Worm (Caenorhabditis elegans) whole organism, L4 larva: ENCODE data around the gene ceh-1.

Experiments
- R02D3.7 ChIP-seq: fragments of 150-350 bp; sonication (generic microtip); optimal IDR thresholded peaks from 3 replicates; lab custom pipeline; 2014; ENCODE audit warnings: missing biosample characterization, missing genetic modification characterization
- ZK546.5 ChIP-seq, 2 experiments: sonication (generic microtip); optimal IDR thresholded peaks; 2 replicates each; lab custom pipeline; 2017; ENCODE audit warnings: missing biosample characterization in 2 of 2, missing genetic modification characterization in 2 of 2
- attf-4 ChIP-seq: sonication (generic microtip); optimal IDR thresholded peaks from 3 replicates; lab custom pipeline; 2017; ENCODE audit warnings: missing biosample characterization, missing genetic modification characterization
- ceh-62 ChIP-seq: sonication (generic microtip); optimal IDR thresholded peaks from 2 replicates; lab custom pipeline; 2017; ENCODE audit warnings: missing biosample characterization, missing genetic modification characterization
- ceh-82 ChIP-seq: sonication (generic microtip); optimal IDR thresholded peaks from 2 replicates; lab custom pipeline; 2017; ENCODE audit warnings: missing biosample characterization, missing genetic modification characterization
- cey-2 ChIP-seq: sonication (generic microtip); optimal IDR thresholded peaks from 3 replicates; lab custom pipeline; 2017; ENCODE audit warnings: missing genetic modification characterization, mild to moderate bottlenecking, missing compliant biosample characterization, antibody characterized with exemption, borderline replicate concordance; ENCODE audit not compliant: insufficient read depth
- daf-12 ChIP-seq: fragments of 150-350 bp; optimal IDR thresholded peaks from 2 replicates; lab custom pipeline; 2014; ENCODE audit warnings: missing biosample characterization, missing genetic modification reagents, missing genetic modification characterization
- daf-16 ChIP-seq, 3 experiments: sonication (generic microtip); optimal IDR thresholded peaks; 2 replicates each; lab custom pipeline; 2016 to 2017; ENCODE audit warnings: missing genetic modification characterization in 3 of 3, missing genetic modification reagents in 3 of 3, mild to moderate bottlenecking in 2 of 3, missing compliant biosample characterization in 2 of 3, missing biosample characterization in 1 of 3, moderate library complexity in 1 of 3
- daf-8 ChIP-seq: fragments of 200-800 bp; sonication (Bioruptor generic); IDR thresholded peaks from 2 replicates; pipeline ENCODE4 v1.3.6; 2022; ENCODE audit warnings: missing genetic modification characterization, missing compliant biosample characterization
- dmd-6 ChIP-seq: fragments of 200-800 bp; sonication (Bioruptor generic); IDR thresholded peaks from 2 replicates; pipeline ENCODE4 v1.3.6; 2022; ENCODE audit warnings: missing genetic modification reagents, missing genetic modification characterization, missing compliant biosample characterization
- dve-1 ChIP-seq: sonication (generic microtip); optimal IDR thresholded peaks from 2 replicates; lab custom pipeline; 2017; ENCODE audit warnings: antibody characterized with exemption, mild to moderate bottlenecking, missing genetic modification characterization, missing compliant biosample characterization; ENCODE audit not compliant: insufficient read depth
- fkh-10 ChIP-seq: fragments of 150-350 bp; optimal IDR thresholded peaks from 2 replicates; lab custom pipeline; 2014; ENCODE audit warnings: missing biosample characterization, missing genetic modification reagents, missing genetic modification characterization
- fos-1 ChIP-seq: fragments of 150-350 bp; optimal IDR thresholded peaks from 2 replicates; lab custom pipeline; 2014; ENCODE audit warnings: missing biosample characterization, missing genetic modification characterization
- hif-1 ChIP-seq, 2 experiments: sonication (generic microtip); optimal IDR thresholded peaks; 2 replicates each; lab custom pipeline; 2016 to 2017; ENCODE audit warnings: missing compliant biosample characterization in 2 of 2, missing genetic modification characterization in 2 of 2, missing genetic modification reagents in 2 of 2, missing genotype in 2 of 2, mild to moderate bottlenecking in 1 of 2
- hlh-11 ChIP-seq: fragments of 200-800 bp; sonication (Bioruptor generic); optimal IDR thresholded peaks from 2 replicates; lab custom pipeline; 2018; ENCODE audit warnings: mild to moderate bottlenecking, missing genetic modification characterization, missing compliant biosample characterization
- hlh-30 ChIP-seq: sonication (generic microtip); optimal IDR thresholded peaks from 2 replicates; lab custom pipeline; 2017; ENCODE audit warnings: antibody characterized with exemption, mild to moderate bottlenecking, missing genetic modification characterization, missing compliant biosample characterization; ENCODE audit not compliant: insufficient read depth
- jun-1 ChIP-seq: fragments of 150-350 bp; optimal IDR thresholded peaks from 2 replicates; lab custom pipeline; 2014; ENCODE audit warnings: missing biosample characterization, missing genetic modification reagents, missing genetic modification characterization
- lim-7 ChIP-seq: fragments of 200-800 bp; sonication (Bioruptor generic); IDR thresholded peaks from 2 replicates; pipeline ENCODE4 v1.3.6; 2022; ENCODE audit warnings: missing genetic modification characterization, missing compliant biosample characterization
- lin-39 ChIP-seq: fragments of 150-350 bp; optimal IDR thresholded peaks from 2 replicates; lab custom pipeline; 2014; ENCODE audit warnings: missing biosample characterization, missing genetic modification reagents, missing genetic modification characterization
- mep-1 ChIP-seq: fragments of 150-350 bp; sonication (generic microtip); optimal IDR thresholded peaks from 3 replicates; lab custom pipeline; 2014; ENCODE audit warnings: missing biosample characterization, missing genetic modification characterization
- mes-2 ChIP-seq: sonication (generic microtip); optimal IDR thresholded peaks from 2 replicates; lab custom pipeline; 2016; ENCODE audit warnings: missing genotype, mild to moderate bottlenecking, missing genetic modification characterization, missing compliant biosample characterization; ENCODE audit not compliant: poor library complexity, severe bottlenecking
- mxl-2 ChIP-seq: fragments of 200-800 bp; sonication (Bioruptor generic); conservative IDR thresholded peaks from 2 replicates; pipeline ENCODE4 v1.3.6; 2022; ENCODE audit warnings: missing genetic modification reagents, missing genetic modification characterization, missing compliant biosample characterization
- nhr-102 ChIP-seq: sonication (generic microtip); optimal IDR thresholded peaks from 2 replicates; lab custom pipeline; 2016; ENCODE audit warnings: mild to moderate bottlenecking, missing genetic modification characterization, moderate library complexity, missing compliant biosample characterization
- nhr-28 ChIP-seq: fragments of 150-350 bp; optimal IDR thresholded peaks from 2 replicates; lab custom pipeline; 2014; ENCODE audit warnings: missing biosample characterization, missing genetic modification characterization
- nhr-48 ChIP-seq: sonication (generic microtip); optimal IDR thresholded peaks from 2 replicates; lab custom pipeline; 2016; ENCODE audit warnings: mild to moderate bottlenecking, missing genetic modification characterization, missing compliant biosample characterization
- nhr-77 ChIP-seq: fragments of 150-350 bp; optimal IDR thresholded peaks from 2 replicates; lab custom pipeline; 2014; ENCODE audit warnings: missing biosample characterization, missing genetic modification characterization
- pha-4 ChIP-seq, 2 experiments: fragments of 150-350 bp in 1 of 2; fragments of 200-800 bp in 1 of 2; sonication (Bioruptor generic) in 1 of 2; IDR thresholded peaks in 1 of 2; optimal IDR thresholded peaks in 1 of 2; 2 replicates each; pipeline versions ENCODE4 v1.3.6 to Lab custom; 2014 to 2022; ENCODE audit warnings: missing genetic modification characterization in 2 of 2, missing genetic modification reagents in 2 of 2, missing biosample characterization in 1 of 2, missing compliant biosample characterization in 1 of 2
- pqm-1 ChIP-seq: sonication (generic microtip); optimal IDR thresholded peaks from 2 replicates; lab custom pipeline; 2017; ENCODE audit warnings: missing biosample characterization, missing genetic modification characterization
- skn-1 ChIP-seq: fragments of 150-350 bp; optimal IDR thresholded peaks from 2 replicates; lab custom pipeline; 2014; ENCODE audit warnings: missing biosample characterization, missing genetic modification characterization
- snpc-1.2 ChIP-seq: fragments of 200-800 bp; sonication (Bioruptor generic); IDR thresholded peaks from 2 replicates; pipeline ENCODE4 v1.3.6; 2022; ENCODE audit warnings: missing genetic modification reagents, missing genetic modification characterization, missing compliant biosample characterization
- spr-3 ChIP-seq: fragments of 200-800 bp; sonication (Bioruptor generic); optimal IDR thresholded peaks from 2 replicates; lab custom pipeline; 2018; ENCODE audit warnings: mild to moderate bottlenecking, missing genetic modification characterization, missing compliant biosample characterization
- tra-1 ChIP-seq: fragments of 200-800 bp; sonication (Bioruptor generic); IDR thresholded peaks from 2 replicates; pipeline ENCODE4 v1.3.6; 2022; ENCODE audit warnings: missing genetic modification reagents, missing genetic modification characterization, missing compliant biosample characterization
- unc-62 ChIP-seq, 3 experiments: fragments of 150-350 bp in 1 of 3; sonication (generic microtip); optimal IDR thresholded peaks in 2 of 3; peaks in 1 of 3; 1 replicate in 1 of 3; 2 replicates in 2 of 3; lab custom pipeline; 2014 to 2017; ENCODE audit warnings: missing biosample characterization in 3 of 3, missing genetic modification characterization in 3 of 3, missing genetic modification reagents in 3 of 3, missing genotype in 1 of 3
- zfp-2 ChIP-seq: sonication (generic microtip); optimal IDR thresholded peaks from 2 replicates; lab custom pipeline; 2016; ENCODE audit warnings: mild to moderate bottlenecking, missing genetic modification characterization, missing compliant biosample characterization
- zfp-3 ChIP-seq: fragments of 200-800 bp; sonication (Bioruptor generic); conservative IDR thresholded peaks from 2 replicates; pipeline ENCODE4 v1.3.6; 2022; ENCODE audit warnings: missing genetic modification reagents, missing genetic modification characterization, missing compliant biosample characterization
- zip-2 ChIP-seq: fragments of 150-350 bp; optimal IDR thresholded peaks from 2 replicates; lab custom pipeline; 2014; ENCODE audit warnings: missing biosample characterization, missing genetic modification characterization

ceh-1 gene

ce11 chrX:4654057-4654456, at the start of gene ceh-1:
TSS of gene ceh-1 (minus strand) at chrX:4654157.
- TF ChIP-seq mes-2 (tag; lab: Kevin White, UChicago) (no peak), zfp-2 (tag; lab: Kevin White, UChicago) (no peak), mxl-2 (GFP tag; lab: Robert Waterston, UW) (no peak), ceh-62 (tag; lab: Kevin White, UChicago) (no peak), daf-8 (GFP tag; lab: Robert Waterston, UW) (no peak), spr-3 (no peak), nhr-48 (tag; lab: Kevin White, UChicago) (no peak), ZK546.5 (tag; optimal IDR thresholded peaks at IDR 0.05; lab: Kevin White, UChicago) (no peak), fkh-10 (GFP tag; lab: Kevin White, UChicago) (no peak), lim-7 (GFP tag; lab: Robert Waterston, UW) (no peak), snpc-1.2 (GFP tag; lab: Robert Waterston, UW) (no peak), lin-39 (no peak), hif-1 (tag; optimal IDR thresholded peaks at IDR 0.05; lab: Kevin White, UChicago) (no peak), daf-12 (tag; lab: Kevin White, UChicago) (no peak), skn-1 (tag; lab: Kevin White, UChicago) (no peak), cey-2 (tag; lab: Kevin White, UChicago) (no peak), zip-2 (tag; lab: Kevin White, UChicago) (no peak), jun-1 (no peak), attf-4 (tag; lab: Kevin White, UChicago) (no peak)

- TF ChIP-seq hlh-11 (tag; lab: Kevin White, UChicago) (peak; percentile 67), nhr-28 (tag; lab: Kevin White, UChicago) (peak; percentile 69), R02D3.7 (tag; lab: Kevin White, UChicago) (no peak), daf-16 (GFP tag; optimal IDR thresholded peaks at IDR 0.05; lab: Kevin White, UChicago) (no peak), daf-16 (tag; optimal IDR thresholded peaks at IDR 0.05; lab: Kevin White, UChicago) (peak; percentile 62), ceh-82 (tag; lab: Kevin White, UChicago) (no peak), pqm-1 (peak; percentile 94), tra-1 (GFP tag; lab: Robert Waterston, UW) (peak; percentile 57), dve-1 (tag; lab: Kevin White, UChicago) (peak; percentile 84), nhr-48 (tag; lab: Kevin White, UChicago) (peak; percentile 57), nhr-102 (tag; lab: Kevin White, UChicago) (peak; percentile 46), dmd-6 (GFP tag; lab: Robert Waterston, UW) (peak; percentile 90), hif-1 (tag; optimal IDR thresholded peaks at IDR 0.05; lab: Kevin White, UChicago) (peak in 1 of 2 experiments; percentile 23), zfp-3 (no peak), fos-1 (tag; lab: Kevin White, UChicago) (no peak), hlh-30 (tag; lab: Kevin White, UChicago) (peak; percentile 23), nhr-77 (tag; lab: Kevin White, UChicago) (peak; percentile 72), pha-4 (GFP tag; IDR thresholded peaks at IDR 0.05; lab: Robert Waterston, UW) (0 out of 2 replicates have a peak, but pooled peaks have one; percentile 21), pha-4 (tag; optimal IDR thresholded peaks at IDR 0.05; lab: Kevin White, UChicago) (no peak), unc-62 (GFP tag; optimal IDR thresholded peaks at IDR 0.05 in 1 of 2; lab: Kevin White, UChicago) (peak in 1 of 2 experiments; percentile 92), unc-62 (tag; optimal IDR thresholded peaks at IDR 0.05; lab: Kevin White, UChicago) (no peak), attf-4 (tag; lab: Kevin White, UChicago) (no peak), mep-1 (tag; lab: Kevin White, UChicago) (peak; percentile 8)
These were observed 46.1 kb upstream of the ceh-1 start for ce11 chrX:4700083-4700482.
